Worm (Caenorhabditis elegans) whole organism, L4/young adult: ENCODE results near the gene B0238.12.

Experiments
- W03F9.2 ChIP-seq: fragments of 150-350 bp; optimal IDR thresholded peaks from 2 replicates; lab custom pipeline; 2014; ENCODE audit warnings: missing biosample characterization, missing genetic modification characterization
- dao-5 ChIP-seq: sonication (generic microtip); optimal IDR thresholded peaks from 2 replicates; lab custom pipeline; 2016; ENCODE audit warnings: missing genotype, missing genetic modification characterization, moderate library complexity, missing compliant biosample characterization
- him-1 ChIP-seq: sonication (generic microtip); optimal IDR thresholded peaks from 2 replicates; lab custom pipeline; 2016; ENCODE audit warnings: missing genotype, missing genetic modification reagents, missing genetic modification characterization, missing compliant biosample characterization

- TF ChIP-seq him-1 (tag; lab: Kevin White, UChicago), result no peak
- no peak for TF ChIP-seq W03F9.2 (tag; lab: Kevin White, UChicago)
- no peak for TF ChIP-seq dao-5
These were observed 42.6 kb upstream of the B0238.12 start, which contains the start of gene Y49G5B.1 for ce11 chrV:5223044-5223443.
